Fruit fly (Drosophila melanogaster) whole organism, embryonic: ENCODE measurements around the gene Zyx.

ENCODE experiments used
- BEAF-32 ChIP-seq: fragments of 200-800 bp; sonication (Bioruptor generic); optimal IDR thresholded peaks from 3 replicates; lab custom pipeline; 2017; ENCODE audit warnings: missing biosample characterization, missing genetic modification characterization, mild to moderate bottlenecking, moderate library complexity, missing genetic modification reagents
- Bgb ChIP-seq: fragments of 200-800 bp; sonication (Bioruptor generic); IDR thresholded peaks from 2 replicates; pipeline ENCODE4 v1.3.6; 2022; ENCODE audit warnings: missing biosample characterization, missing genetic modification characterization; ENCODE audit not compliant: partially characterized antibody
- CG10321 ChIP-seq: fragments of 200-800 bp; sonication (Bioruptor generic); IDR thresholded peaks from 2 replicates; pipeline ENCODE4 v1.3.6; 2022; ENCODE audit warnings: missing biosample characterization, missing genetic modification characterization
- CG11695 ChIP-seq: fragments of 200-800 bp; sonication (Bioruptor generic); IDR thresholded peaks from 3 replicates; pipeline ENCODE4 v1.3.6; 2022; ENCODE audit warnings: missing biosample characterization, missing genetic modification characterization
- CG12104 ChIP-seq: fragments of 200-800 bp; sonication (Bioruptor generic); optimal IDR thresholded peaks from 3 replicates; lab custom pipeline; 2016; ENCODE audit warnings: missing biosample characterization, missing genetic modification characterization
- CG12155 ChIP-seq: fragments of 200-800 bp; sonication (Bioruptor generic); optimal IDR thresholded peaks from 3 replicates; lab custom pipeline; 2016; ENCODE audit warnings: missing biosample characterization, missing genetic modification characterization
- CG13123 ChIP-seq: fragments of 200-800 bp; sonication (Bioruptor generic); optimal IDR thresholded peaks from 2 replicates; lab custom pipeline; 2016; ENCODE audit warnings: missing biosample characterization, missing genetic modification characterization
- CG15601 ChIP-seq: fragments of 200-800 bp; sonication (Bioruptor generic); optimal IDR thresholded peaks from 3 replicates; lab custom pipeline; 2019; ENCODE audit warnings: missing biosample characterization, mild to moderate bottlenecking, missing genetic modification characterization, moderate library complexity
- CG32772 ChIP-seq: fragments of 200-800 bp; sonication (Bioruptor generic); IDR thresholded peaks from 2 replicates; pipeline ENCODE4 v1.3.6; 2022; ENCODE audit warnings: missing biosample characterization, missing genetic modification characterization
- CG33557 ChIP-seq: fragments of 200-800 bp; sonication (Bioruptor generic); optimal IDR thresholded peaks from 2 replicates; lab custom pipeline; 2019; ENCODE audit warnings: missing biosample characterization, mild to moderate bottlenecking, missing genetic modification characterization, moderate library complexity
- CG3407 ChIP-seq: fragments of 200-800 bp; sonication (Bioruptor generic); optimal IDR thresholded peaks from 2 replicates; lab custom pipeline; 2018; ENCODE audit warnings: missing biosample characterization, mild to moderate bottlenecking, missing genetic modification characterization
- CG5180 ChIP-seq: fragments of 200-800 bp; sonication (Bioruptor generic); optimal IDR thresholded peaks from 3 replicates; lab custom pipeline; 2017; ENCODE audit warnings: missing biosample characterization, missing genetic modification characterization, mild to moderate bottlenecking, moderate library complexity, missing genetic modification reagents
- CG7372 ChIP-seq: fragments of 200-800 bp; sonication (Bioruptor generic); IDR thresholded peaks from 2 replicates; pipeline ENCODE4 v1.3.6; 2022; ENCODE audit warnings: missing biosample characterization, missing genetic modification characterization
- CG7839 ChIP-seq: fragments of 200-800 bp; sonication (Bioruptor generic); optimal IDR thresholded peaks from 3 replicates; lab custom pipeline; 2018; ENCODE audit warnings: missing biosample characterization, mild to moderate bottlenecking, missing genetic modification characterization, moderate library complexity
- CG8924 ChIP-seq: fragments of 200-800 bp; optimal IDR thresholded peaks from 3 replicates; lab custom pipeline; 2019; ENCODE audit warnings: missing biosample characterization, mild to moderate bottlenecking, missing genetic modification characterization, moderate library complexity
- CG9437 ChIP-seq: fragments of 200-800 bp; sonication (Bioruptor generic); optimal IDR thresholded peaks from 2 replicates; lab custom pipeline; 2018; ENCODE audit warnings: missing biosample characterization, mild to moderate bottlenecking, missing genetic modification characterization
- HLH3B ChIP-seq: fragments of 200-800 bp; sonication (Bioruptor generic); IDR thresholded peaks from 2 replicates; pipeline ENCODE4 v1.3.6; 2022; ENCODE audit warnings: missing biosample characterization, missing genetic modification characterization
- MBD-R2 ChIP-seq: fragments of 200-800 bp; sonication (Bioruptor generic); IDR thresholded peaks from 2 replicates; pipeline ENCODE4 v1.3.6; 2022; ENCODE audit warnings: missing biosample characterization, missing genetic modification characterization
- MTF-1 ChIP-seq: fragments of 200-800 bp; sonication (Bioruptor generic); optimal IDR thresholded peaks from 2 replicates; lab custom pipeline; 2018; ENCODE audit warnings: missing biosample characterization, mild to moderate bottlenecking, missing genetic modification characterization, borderline replicate concordance
- NC2β ChIP-seq: fragments of 200-800 bp; sonication (Bioruptor generic); optimal IDR thresholded peaks from 2 replicates; lab custom pipeline; 2016; ENCODE audit warnings: missing biosample characterization, missing genetic modification characterization
- NK7.1 ChIP-seq: fragments of 200-800 bp; sonication (Bioruptor generic); optimal IDR thresholded peaks from 3 replicates; lab custom pipeline; 2016; ENCODE audit warnings: missing biosample characterization, missing genetic modification characterization
- Neu2 ChIP-seq: fragments of 200-800 bp; sonication (Bioruptor generic); optimal IDR thresholded peaks from 3 replicates; lab custom pipeline; 2016; ENCODE audit warnings: missing biosample characterization, missing genetic modification characterization, borderline replicate concordance
- Ravus ChIP-seq: fragments of 200-800 bp; sonication (Bioruptor generic); IDR thresholded peaks from 2 replicates; pipeline ENCODE4 v1.3.6; 2022; ENCODE audit warnings: missing biosample characterization, missing genetic modification characterization
- Six4 ChIP-seq: fragments of 200-800 bp; sonication (Bioruptor generic); optimal IDR thresholded peaks from 2 replicates; lab custom pipeline; 2016; ENCODE audit warnings: missing biosample characterization, missing genetic modification characterization
- Sry-δ ChIP-seq: fragments of 200-800 bp; sonication (Bioruptor generic); optimal IDR thresholded peaks from 2 replicates; lab custom pipeline; 2016; ENCODE audit warnings: missing biosample characterization, missing genetic modification characterization
- Tbp ChIP-seq: fragments of >200 bp; optimal IDR thresholded peaks from 2 replicates; lab custom pipeline; 2018; ENCODE audit warnings: missing biosample characterization, missing genetic modification characterization
- Usf ChIP-seq: fragments of 200-800 bp; sonication (Bioruptor generic); optimal IDR thresholded peaks from 2 replicates; lab custom pipeline; 2017; ENCODE audit warnings: missing genotype, missing biosample characterization, missing genetic modification characterization
- ac ChIP-seq: fragments of 200-800 bp; sonication (Bioruptor generic); optimal IDR thresholded peaks from 3 replicates; lab custom pipeline; 2017; ENCODE audit warnings: missing biosample characterization, mild to moderate bottlenecking, missing genetic modification characterization
- ara ChIP-seq: fragments of 200-800 bp; sonication (Bioruptor generic); IDR thresholded peaks from 2 replicates; pipeline ENCODE4 v1.3.6; 2022; ENCODE audit warnings: missing biosample characterization, missing genetic modification characterization
- ash1 ChIP-seq: fragments of 200-800 bp; sonication (Bioruptor generic); optimal IDR thresholded peaks from 2 replicates; lab custom pipeline; 2018; ENCODE audit warnings: missing biosample characterization, mild to moderate bottlenecking, missing genetic modification characterization
- az2 ChIP-seq: fragments of 200-800 bp; sonication (Bioruptor generic); optimal IDR thresholded peaks from 3 replicates; lab custom pipeline; 2016; ENCODE audit warnings: missing biosample characterization, missing genetic modification characterization
- dati ChIP-seq: fragments of 200-800 bp; sonication (Bioruptor generic); IDR thresholded peaks from 2 replicates; pipeline ENCODE4 v1.3.6; 2022; ENCODE audit warnings: missing biosample characterization, missing genetic modification characterization
- dysf ChIP-seq: fragments of 200-800 bp; sonication (Bioruptor generic); IDR thresholded peaks from 3 replicates; pipeline ENCODE4 v1.3.6; 2022; ENCODE audit warnings: missing biosample characterization, missing genetic modification characterization
- esg ChIP-seq: fragments of 200-800 bp; sonication (Bioruptor generic); conservative IDR thresholded peaks from 2 replicates; pipeline ENCODE4 v1.3.6; 2022; ENCODE audit warnings: missing biosample characterization, missing genetic modification characterization
- grau ChIP-seq: fragments of 200-800 bp; optimal IDR thresholded peaks from 3 replicates; lab custom pipeline; 2019; ENCODE audit warnings: missing biosample characterization, mild to moderate bottlenecking, missing genetic modification characterization, moderate library complexity
- gro ChIP-seq: fragments of 200-800 bp; sonication (Bioruptor generic); optimal IDR thresholded peaks from 2 replicates; lab custom pipeline; 2016; ENCODE audit warnings: missing biosample characterization, missing genetic modification characterization
- hth ChIP-seq: fragments of >200 bp; optimal IDR thresholded peaks from 2 replicates; lab custom pipeline; 2017; ENCODE audit warnings: inconsistent platforms
- inv ChIP-seq: fragments of 200-800 bp; sonication (Bioruptor generic); IDR thresholded peaks from 2 replicates; pipeline ENCODE4 v1.3.6; 2022; ENCODE audit warnings: missing biosample characterization, missing genetic modification characterization; ENCODE audit not compliant: partially characterized antibody
- jumu ChIP-seq: fragments of 200-800 bp; sonication (Bioruptor generic); optimal IDR thresholded peaks from 3 replicates; lab custom pipeline; 2016; ENCODE audit warnings: missing biosample characterization, missing genetic modification characterization
- lilli ChIP-seq: fragments of 200-800 bp; sonication (Bioruptor generic); optimal IDR thresholded peaks from 3 replicates; lab custom pipeline; 2016; ENCODE audit warnings: missing biosample characterization, missing genetic modification characterization
- onecut ChIP-seq: fragments of 200-800 bp; sonication (Bioruptor generic); IDR thresholded peaks from 2 replicates; pipeline ENCODE4 v1.3.6; 2022; ENCODE audit warnings: missing biosample characterization, missing genetic modification characterization
- peb ChIP-seq: fragments of 200-800 bp; sonication (Bioruptor generic); IDR thresholded peaks from 2 replicates; pipeline ENCODE4 v1.3.6; 2022; ENCODE audit warnings: missing biosample characterization, missing genetic modification characterization
- pnt ChIP-seq: fragments of 200-800 bp; sonication (Bioruptor generic); optimal IDR thresholded peaks from 3 replicates; lab custom pipeline; 2016; ENCODE audit warnings: missing biosample characterization, missing genetic modification characterization
- row ChIP-seq: fragments of 200-800 bp; sonication (Bioruptor generic); IDR thresholded peaks from 3 replicates; pipeline ENCODE4 v1.3.6; 2022; ENCODE audit warnings: missing biosample characterization, missing genetic modification characterization
- sim ChIP-seq: fragments of 200-800 bp; sonication (Bioruptor generic); IDR thresholded peaks from 2 replicates; pipeline ENCODE4 v1.3.6; 2022; ENCODE audit warnings: missing biosample characterization, missing genetic modification characterization
- slou ChIP-seq: fragments of 200-800 bp; sonication (Bioruptor generic); optimal IDR thresholded peaks from 3 replicates; lab custom pipeline; 2016; ENCODE audit warnings: missing biosample characterization, missing genetic modification characterization
- sqz ChIP-seq: fragments of 200-800 bp; sonication (Bioruptor generic); optimal IDR thresholded peaks from 3 replicates; lab custom pipeline; 2018; ENCODE audit warnings: missing biosample characterization, mild to moderate bottlenecking, missing genetic modification characterization
- stwl ChIP-seq: fragments of 200-800 bp; sonication (Bioruptor generic); optimal IDR thresholded peaks from 3 replicates; lab custom pipeline; 2018; ENCODE audit warnings: missing biosample characterization, mild to moderate bottlenecking, missing genetic modification characterization, moderate library complexity
- trem ChIP-seq: fragments of 200-800 bp; optimal IDR thresholded peaks from 3 replicates; lab custom pipeline; 2019; ENCODE audit warnings: missing biosample characterization, mild to moderate bottlenecking, missing genetic modification characterization, moderate library complexity

The Zyx gene

dm6 chr4:1112867-1113769 lies 48.3 kb upstream of the Zyx start (continued):
- TF ChIP-seq CG33557 (GFP tag; lab: Kevin White, UChicago), result peak; percentile 71
- peak; percentile 92 for TF ChIP-seq jumu
- TF ChIP-seq CG7372, result peak; percentile 86
- no peak for TF ChIP-seq MTF-1
- peak; percentile 93 for TF ChIP-seq CG11695 (GFP tag; lab: Robert Waterston, UW)
- TF ChIP-seq CG12104 (GFP tag; lab: Kevin White, UChicago), result peak; percentile 84
- TF ChIP-seq stwl (tag; lab: Kevin White, UChicago), result peak; percentile 4
- TF ChIP-seq inv (GFP tag; lab: Robert Waterston, UW), result no peak
- TF ChIP-seq Bgb (GFP tag; lab: Robert Waterston, UW), result peak; percentile 64; the same call in 1 of the 2 replicates
- peak; percentile 89 for TF ChIP-seq CG12155 (GFP tag; lab: Kevin White, UChicago)
- TF ChIP-seq az2 (GFP tag; lab: Kevin White, UChicago), result peak; percentile 95
- no peak for TF ChIP-seq Neu2 (GFP tag; lab: Kevin White, UChicago)
- peak; percentile 66 for TF ChIP-seq Usf (GFP tag; lab: Kevin White, UChicago)
- TF ChIP-seq CG32772 (GFP tag; lab: Robert Waterston, UW), result no peak
- TF ChIP-seq dati (GFP tag; lab: Robert Waterston, UW), result no peak; the same call in 1 of the 2 replicates
- TF ChIP-seq ac (GFP tag; lab: Kevin White, UChicago), result peak; percentile 52
- peak; percentile 83 for TF ChIP-seq gro (GFP tag; lab: Kevin White, UChicago)
- no peak; the same call in 2 of the 3 replicates for TF ChIP-seq dysf (GFP tag; lab: Robert Waterston, UW)
- TF ChIP-seq slou, result peak; percentile 60
- peak; percentile 77 for TF ChIP-seq CG9437 (GFP tag; lab: Kevin White, UChicago)
- TF ChIP-seq row (GFP tag; lab: Robert Waterston, UW), result peak; percentile 96
- peak; percentile 89 for TF ChIP-seq CG3407 (GFP tag; lab: Kevin White, UChicago)
- peak; percentile 63; the same call in 1 of the 2 replicates for TF ChIP-seq CG10321 (GFP tag; lab: Robert Waterston, UW)
- no peak for TF ChIP-seq Tbp (GFP tag; lab: Kevin White, UChicago)
- peak; percentile 90 for TF ChIP-seq Six4
- peak; percentile 89 for TF ChIP-seq NK7.1 (GFP tag; lab: Kevin White, UChicago)
- TF ChIP-seq pnt (GFP tag; lab: Kevin White, UChicago), result peak; percentile 94
- TF ChIP-seq Ravus (GFP tag; lab: Robert Waterston, UW), result peak; percentile 69
- TF ChIP-seq Sry-δ, result peak; percentile 53
- peak; percentile 93 for TF ChIP-seq NC2β
- TF ChIP-seq esg, result no peak; the same call in 1 of the 2 replicates
- TF ChIP-seq CG5180 (GFP tag; lab: Kevin White, UChicago), result peak; percentile 79
- no peak for TF ChIP-seq ash1 (GFP tag; lab: Kevin White, UChicago)
- TF ChIP-seq hth (lab: Kevin White, UChicago), result no peak
- TF ChIP-seq CG8924 (tag; lab: Kevin White, UChicago), result peak; percentile 95
- no peak for TF ChIP-seq ara (GFP tag; lab: Robert Waterston, UW)
- TF ChIP-seq CG15601 (tag; lab: Kevin White, UChicago), result peak; percentile 89
- TF ChIP-seq CG7839, result peak; percentile 91
- TF ChIP-seq MBD-R2 (GFP tag; lab: Robert Waterston, UW), result no peak; the same call in 1 of the 2 replicates
- TF ChIP-seq lilli (GFP tag; lab: Kevin White, UChicago), result peak; percentile 97
- TF ChIP-seq trem (tag; lab: Kevin White, UChicago), result peak; percentile 90
- TF ChIP-seq sim (GFP tag; lab: Robert Waterston, UW), result no peak
- TF ChIP-seq onecut, result peak; percentile 70
- peak; percentile 92; the same call in 1 of the 2 replicates for TF ChIP-seq HLH3B
- TF ChIP-seq peb, result no peak; the same call in none of the 2 replicates
- TF ChIP-seq BEAF-32 (GFP tag; lab: Kevin White, UChicago), result peak; percentile 15
- TF ChIP-seq CG13123, result peak; percentile 76
- TF ChIP-seq sqz (GFP tag; lab: Kevin White, UChicago), result peak; percentile 66
- peak; percentile 91 for TF ChIP-seq grau
